Worm (Caenorhabditis elegans) whole organism, L1 larva: ENCODE measurements around the gene lro-1.

ENCODE experiments used
- C34B4.2 ChIP-seq: sonication (generic microtip); optimal IDR thresholded peaks from 2 replicates; lab custom pipeline; 2017; ENCODE audit warnings: mild to moderate bottlenecking, missing genetic modification characterization, missing compliant biosample characterization
- Y116A8C.19 ChIP-seq: sonication (generic microtip); optimal IDR thresholded peaks from 2 replicates; lab custom pipeline; 2016; ENCODE audit warnings: missing compliant biosample characterization, missing genetic modification characterization, borderline replicate concordance
- aha-1 ChIP-seq: fragments of 150-350 bp; optimal IDR thresholded peaks from 2 replicates; lab custom pipeline; 2014; ENCODE audit warnings: missing biosample characterization, missing genetic modification characterization
- alr-1 ChIP-seq: fragments of 200-800 bp; sonication (Bioruptor generic); optimal IDR thresholded peaks from 2 replicates; lab custom pipeline; 2018; ENCODE audit warnings: borderline replicate concordance, mild to moderate bottlenecking, missing genetic modification characterization, missing compliant biosample characterization
- aly-2 ChIP-seq: fragments of 150-350 bp; optimal IDR thresholded peaks from 2 replicates; lab custom pipeline; 2014; ENCODE audit warnings: missing biosample characterization, missing genetic modification characterization
- blmp-1 ChIP-seq: fragments of 150-350 bp; optimal IDR thresholded peaks from 2 replicates; lab custom pipeline; 2014; ENCODE audit warnings: missing biosample characterization, missing genetic modification characterization
- ceh-63 ChIP-seq: fragments of 200-800 bp; sonication (Bioruptor generic); optimal IDR thresholded peaks from 2 replicates; lab custom pipeline; 2018; ENCODE audit warnings: mild to moderate bottlenecking, missing genetic modification characterization, missing compliant biosample characterization
- ceh-82 ChIP-seq, 3 experiments: fragments of 150-350 bp in 1 of 3; sonication (generic microtip) in 2 of 3; optimal IDR thresholded peaks; 2 replicates each; lab custom pipeline; 2014 to 2017; ENCODE audit warnings: missing biosample characterization in 3 of 3, missing genetic modification characterization in 3 of 3
- ceh-90 ChIP-seq: sonication (generic microtip); optimal IDR thresholded peaks from 2 replicates; lab custom pipeline; 2016; ENCODE audit warnings: missing genetic modification characterization, missing compliant biosample characterization
- efl-3 ChIP-seq: fragments of 200-800 bp; sonication (Bioruptor generic); optimal IDR thresholded peaks from 2 replicates; lab custom pipeline; 2018; ENCODE audit warnings: mild to moderate bottlenecking, missing genetic modification characterization, missing compliant biosample characterization
- egl-13 ChIP-seq: sonication (generic microtip); optimal IDR thresholded peaks from 2 replicates; lab custom pipeline; 2016; ENCODE audit warnings: missing genotype, missing genetic modification reagents, missing genetic modification characterization, missing compliant biosample characterization
- elt-2 ChIP-seq: sonication (generic microtip); optimal IDR thresholded peaks from 2 replicates; lab custom pipeline; 2016; ENCODE audit warnings: missing genetic modification characterization, mild to moderate bottlenecking, inconsistent platforms, missing compliant biosample characterization, missing genetic modification reagents
- elt-3 ChIP-seq, 6 experiments: fragments of 150-350 bp in 1 of 6; sonication (generic microtip); optimal IDR thresholded peaks; 2 replicates each; lab custom pipeline; 2017 to 2018; ENCODE audit warnings: missing biosample characterization in 6 of 6, missing genetic modification characterization in 6 of 6, inconsistent platforms in 1 of 6
- fkh-10 ChIP-seq: sonication (generic microtip); optimal IDR thresholded peaks from 2 replicates; lab custom pipeline; 2017; ENCODE audit warnings: missing biosample characterization, missing genetic modification reagents, missing genetic modification characterization
- fkh-4 ChIP-seq: sonication (generic microtip); optimal IDR thresholded peaks from 2 replicates; lab custom pipeline; 2016; ENCODE audit warnings: missing compliant biosample characterization, missing genetic modification characterization, borderline replicate concordance
- hlh-4 ChIP-seq: sonication (generic microtip); optimal IDR thresholded peaks from 2 replicates; lab custom pipeline; 2016; ENCODE audit warnings: mild to moderate bottlenecking, missing genetic modification characterization, missing compliant biosample characterization
- jun-1 ChIP-seq: fragments of 150-350 bp; optimal IDR thresholded peaks from 2 replicates; lab custom pipeline; 2014; ENCODE audit warnings: missing biosample characterization, missing genetic modification reagents, missing genetic modification characterization
- lin-13 ChIP-seq: fragments of 150-350 bp; optimal IDR thresholded peaks from 2 replicates; lab custom pipeline; 2014; ENCODE audit warnings: missing biosample characterization, missing genetic modification reagents, missing genetic modification characterization
- lin-14 ChIP-seq: fragments of 200-800 bp; sonication (Bioruptor generic); optimal IDR thresholded peaks from 2 replicates; lab custom pipeline; 2018; ENCODE audit warnings: mild to moderate bottlenecking, missing genetic modification characterization, moderate library complexity, missing compliant biosample characterization
- lin-15B ChIP-seq: fragments of 150-350 bp; sonication (generic microtip); optimal IDR thresholded peaks from 3 replicates; lab custom pipeline; 2014; ENCODE audit warnings: missing biosample characterization, missing genetic modification characterization
- lin-39 ChIP-seq: fragments of 150-350 bp; optimal IDR thresholded peaks from 2 replicates; lab custom pipeline; 2014; ENCODE audit warnings: missing biosample characterization, missing genetic modification reagents, missing genetic modification characterization
- lsy-2 ChIP-seq, 2 experiments: fragments of 150-350 bp; optimal IDR thresholded peaks; 2 replicates each; lab custom pipeline; 2014; ENCODE audit warnings: missing biosample characterization in 2 of 2, missing genetic modification characterization in 2 of 2
- mdl-1 ChIP-seq, 2 experiments: fragments of 150-350 bp; optimal IDR thresholded peaks; 2 replicates each; lab custom pipeline; 2014 to 2017; ENCODE audit warnings: missing biosample characterization in 2 of 2, missing genetic modification characterization in 2 of 2, inconsistent platforms in 1 of 2
- mep-1 ChIP-seq: fragments of 150-350 bp; optimal IDR thresholded peaks from 2 replicates; lab custom pipeline; 2014; ENCODE audit warnings: missing biosample characterization, missing genetic modification characterization
- nhr-11 ChIP-seq: fragments of 150-350 bp; optimal IDR thresholded peaks from 2 replicates; lab custom pipeline; 2014; ENCODE audit warnings: missing biosample characterization, missing genetic modification characterization
- nhr-12 ChIP-seq: sonication (generic microtip); optimal IDR thresholded peaks from 2 replicates; lab custom pipeline; 2017; ENCODE audit warnings: missing biosample characterization, missing genetic modification characterization
- nhr-237 ChIP-seq: fragments of 150-350 bp; optimal IDR thresholded peaks from 2 replicates; lab custom pipeline; 2014; ENCODE audit warnings: missing biosample characterization, missing genetic modification characterization
- nhr-47 ChIP-seq: sonication (generic microtip); optimal IDR thresholded peaks from 2 replicates; lab custom pipeline; 2016; ENCODE audit warnings: mild to moderate bottlenecking, missing genetic modification characterization, moderate library complexity, missing compliant biosample characterization
- nhr-71 ChIP-seq: sonication (generic microtip); optimal IDR thresholded peaks from 2 replicates; lab custom pipeline; 2016; ENCODE audit warnings: mild to moderate bottlenecking, missing genetic modification characterization, moderate library complexity, missing compliant biosample characterization
- nhr-77 ChIP-seq: fragments of 150-350 bp; optimal IDR thresholded peaks from 2 replicates; lab custom pipeline; 2014; ENCODE audit warnings: missing biosample characterization, missing genetic modification characterization
- nhr-84 ChIP-seq: sonication (generic microtip); optimal IDR thresholded peaks from 2 replicates; lab custom pipeline; 2017; ENCODE audit warnings: missing biosample characterization, missing genetic modification characterization
- nhr-85 ChIP-seq: sonication (generic microtip); peaks from one replicate; lab custom pipeline; 2016; ENCODE audit warnings: missing genetic modification characterization, inconsistent platforms, missing compliant biosample characterization
- pag-3 ChIP-seq: sonication (generic microtip); optimal IDR thresholded peaks from 2 replicates; lab custom pipeline; 2017; ENCODE audit warnings: missing genetic modification characterization, mild to moderate bottlenecking, missing compliant biosample characterization, antibody characterized with exemption, borderline replicate concordance; ENCODE audit not compliant: insufficient read depth
- pqm-1 ChIP-seq: sonication (generic microtip); optimal IDR thresholded peaks from 3 replicates; lab custom pipeline; 2017; ENCODE audit warnings: missing biosample characterization, missing genetic modification characterization
- rnt-1 ChIP-seq: sonication (generic microtip); optimal IDR thresholded peaks from 2 replicates; lab custom pipeline; 2016; ENCODE audit warnings: mild to moderate bottlenecking, missing genetic modification characterization, moderate library complexity, missing compliant biosample characterization
- skn-1 ChIP-seq: fragments of 150-350 bp; optimal IDR thresholded peaks from 2 replicates; lab custom pipeline; 2014; ENCODE audit warnings: missing biosample characterization, missing genetic modification characterization
- snpc-4 ChIP-seq: fragments of 150-350 bp; optimal IDR thresholded peaks from 2 replicates; lab custom pipeline; 2014; ENCODE audit warnings: missing biosample characterization, missing genetic modification characterization
- snu-23 ChIP-seq: sonication (generic microtip); optimal IDR thresholded peaks from 2 replicates; lab custom pipeline; 2016; ENCODE audit warnings: missing genetic modification characterization, missing compliant biosample characterization
- tlp-1 ChIP-seq: fragments of 150-350 bp; optimal IDR thresholded peaks from 2 replicates; lab custom pipeline; 2014; ENCODE audit warnings: missing biosample characterization, missing genetic modification characterization
- vab-15 ChIP-seq: sonication (generic microtip); optimal IDR thresholded peaks from 2 replicates; lab custom pipeline; 2017; ENCODE audit warnings: missing genotype, mild to moderate bottlenecking, missing genetic modification characterization, missing compliant biosample characterization
- zag-1 ChIP-seq: fragments of 150-350 bp; optimal IDR thresholded peaks from 2 replicates; lab custom pipeline; 2014; ENCODE audit warnings: missing biosample characterization, missing genetic modification characterization
- zip-4 ChIP-seq: fragments of 200-800 bp; sonication (Bioruptor generic); optimal IDR thresholded peaks from 2 replicates; lab custom pipeline; 2018; ENCODE audit warnings: mild to moderate bottlenecking, missing genetic modification characterization, moderate library complexity, missing compliant biosample characterization
- ztf-4 ChIP-seq: fragments of 150-350 bp; optimal IDR thresholded peaks from 2 replicates; lab custom pipeline; 2014; ENCODE audit warnings: missing biosample characterization, missing genetic modification characterization

Gene lro-1

ce11 chrX:6250272-6250752, 21.6 kb upstream of the lro-1 start (continued):
- peak; percentile 92 for TF ChIP-seq lin-14 (GFP tag; lab: Kevin White, UChicago)
- TF ChIP-seq blmp-1 (tag; lab: Kevin White, UChicago): peak; percentile 72
- peak; percentile 33 for TF ChIP-seq skn-1 (tag; lab: Kevin White, UChicago)
- peak; percentile 82 for TF ChIP-seq rnt-1
- TF ChIP-seq mep-1 (tag; lab: Kevin White, UChicago): peak; percentile 84
- TF ChIP-seq fkh-10 (GFP tag; lab: Kevin White, UChicago): no peak
- peak; percentile 97 for TF ChIP-seq nhr-85 (tag; lab: Kevin White, UChicago)
- TF ChIP-seq efl-3 (GFP tag; lab: Kevin White, UChicago): no peak
- TF ChIP-seq nhr-12 (tag; lab: Kevin White, UChicago): no peak
- no peak for TF ChIP-seq egl-13 (tag; lab: Kevin White, UChicago)
- peak; percentile 77 for TF ChIP-seq snu-23 (GFP tag; lab: Kevin White, UChicago)
- no peak for TF ChIP-seq nhr-84 (tag; lab: Kevin White, UChicago)
- peak; percentile 89 for TF ChIP-seq nhr-71
- peak in 4 of 6 experiments; percentile 62 to 92 (median 76) for TF ChIP-seq elt-3 (tag; optimal IDR thresholded peaks at IDR 0.05; lab: Kevin White, UChicago)
- no peak for TF ChIP-seq hlh-4 (tag; lab: Kevin White, UChicago)
- no peak for TF ChIP-seq pqm-1
- TF ChIP-seq zip-4: peak; percentile 18
- TF ChIP-seq lin-39 (tag; lab: Kevin White, UChicago): no peak
- no peak for TF ChIP-seq tlp-1 (tag; lab: Kevin White, UChicago)
- TF ChIP-seq pag-3 (tag; lab: Kevin White, UChicago): peak; percentile 33
- peak in 1 of 2 experiments; percentile 60 for TF ChIP-seq mdl-1 (tag; optimal IDR thresholded peaks at IDR 0.05; lab: Kevin White, UChicago)
- TF ChIP-seq jun-1: peak; percentile 47
- TF ChIP-seq snpc-4 (tag; lab: Kevin White, UChicago): no peak
- TF ChIP-seq lin-13 (GFP tag; lab: Kevin White, UChicago): no peak
- TF ChIP-seq alr-1 (tag; lab: Kevin White, UChicago): no peak
- TF ChIP-seq zag-1 (tag; lab: Kevin White, UChicago): no peak
- no peak for TF ChIP-seq aly-2 (tag; lab: Kevin White, UChicago)
- peak; percentile 11 to 47 for TF ChIP-seq lsy-2 (tag; optimal IDR thresholded peaks at IDR 0.05; lab: Kevin White, UChicago)
- no peak for TF ChIP-seq vab-15 (tag; lab: Kevin White, UChicago)
- TF ChIP-seq ceh-90 (tag; lab: Kevin White, UChicago): no peak
- TF ChIP-seq fkh-4: no peak
- TF ChIP-seq nhr-77 (tag; lab: Kevin White, UChicago): peak; percentile 83
- no peak for TF ChIP-seq ceh-63
- TF ChIP-seq lin-15B (tag; lab: Kevin White, UChicago): no peak
- peak; percentile 15 for TF ChIP-seq nhr-237
- TF ChIP-seq ceh-82 (tag; optimal IDR thresholded peaks at IDR 0.05; lab: Kevin White, UChicago): peak; percentile 47 to 54 (median 49)
- no peak for TF ChIP-seq ztf-4 (tag; lab: Kevin White, UChicago)
- peak; percentile 50 for TF ChIP-seq elt-2 (tag; lab: Kevin White, UChicago)
- no peak for TF ChIP-seq aha-1 (tag; lab: Kevin White, UChicago)
- TF ChIP-seq nhr-47 (tag; lab: Kevin White, UChicago): peak; percentile 52
- TF ChIP-seq C34B4.2 (tag; lab: Kevin White, UChicago): no peak
- TF ChIP-seq nhr-11 (tag; lab: Kevin White, UChicago): peak; percentile 34
- TF ChIP-seq Y116A8C.19 (tag; lab: Kevin White, UChicago): no peak
